Fruit fly (Drosophila melanogaster) whole organism, embryonic: ENCODE results near the gene CG4009.

Experiments used
- Atf-2 ChIP-seq: fragments of 200-800 bp; sonication (Bioruptor generic); optimal IDR thresholded peaks from 2 replicates; lab custom pipeline; 2016; ENCODE audit warnings: missing biosample characterization, missing genetic modification characterization
- BEAF-32 ChIP-seq: fragments of 200-800 bp; sonication (Bioruptor generic); optimal IDR thresholded peaks from 3 replicates; lab custom pipeline; 2017; ENCODE audit warnings: missing biosample characterization, missing genetic modification characterization, mild to moderate bottlenecking, moderate library complexity, missing genetic modification reagents
- CG10543 ChIP-seq: fragments of 200-800 bp; sonication (Bioruptor generic); optimal IDR thresholded peaks from 3 replicates; lab custom pipeline; 2017; ENCODE audit warnings: missing biosample characterization, mild to moderate bottlenecking, missing genetic modification characterization, moderate library complexity
- CG10654 ChIP-seq: fragments of 200-800 bp; sonication (Bioruptor generic); optimal IDR thresholded peaks from 2 replicates; lab custom pipeline; 2016; ENCODE audit warnings: missing biosample characterization, missing genetic modification characterization
- CG11456 ChIP-seq: fragments of 200-800 bp; sonication (Bioruptor generic); IDR thresholded peaks from 3 replicates; pipeline ENCODE4 v1.3.6; 2022; ENCODE audit warnings: missing biosample characterization, missing genetic modification characterization
- CG11695 ChIP-seq: fragments of 200-800 bp; sonication (Bioruptor generic); IDR thresholded peaks from 3 replicates; pipeline ENCODE4 v1.3.6; 2022; ENCODE audit warnings: missing biosample characterization, missing genetic modification characterization
- CG12299 ChIP-seq: fragments of 200-800 bp; sonication (Bioruptor generic); optimal IDR thresholded peaks from 2 replicates; lab custom pipeline; 2018; ENCODE audit warnings: missing biosample characterization, mild to moderate bottlenecking, missing genetic modification characterization
- CG12769 ChIP-seq: fragments of 200-800 bp; sonication (Bioruptor generic); optimal IDR thresholded peaks from 2 replicates; lab custom pipeline; 2019; ENCODE audit warnings: missing biosample characterization, mild to moderate bottlenecking, missing genetic modification characterization, moderate library complexity
- CG12942 ChIP-seq: fragments of 200-800 bp; sonication (Bioruptor generic); optimal IDR thresholded peaks from 3 replicates; lab custom pipeline; 2016; ENCODE audit warnings: missing biosample characterization, missing genetic modification characterization
- CG13123 ChIP-seq: fragments of 200-800 bp; sonication (Bioruptor generic); optimal IDR thresholded peaks from 2 replicates; lab custom pipeline; 2016; ENCODE audit warnings: missing biosample characterization, missing genetic modification characterization
- CG13624 ChIP-seq: fragments of 200-800 bp; sonication (Bioruptor generic); optimal IDR thresholded peaks from 2 replicates; lab custom pipeline; 2016; ENCODE audit warnings: missing biosample characterization, missing genetic modification characterization
- CG15011 ChIP-seq: fragments of 200-800 bp; sonication (Bioruptor generic); optimal IDR thresholded peaks from 3 replicates; lab custom pipeline; 2018; ENCODE audit warnings: missing biosample characterization, mild to moderate bottlenecking, missing genetic modification characterization
- CG16813 ChIP-seq: fragments of 200-800 bp; sonication (Bioruptor generic); IDR thresholded peaks from 3 replicates; pipeline ENCODE4 v1.3.6; 2022; ENCODE audit warnings: missing biosample characterization, missing genetic modification characterization; ENCODE audit not compliant: partially characterized antibody
- CG17802 ChIP-seq: fragments of 200-800 bp; sonication (Bioruptor generic); optimal IDR thresholded peaks from 2 replicates; lab custom pipeline; 2018; ENCODE audit warnings: missing biosample characterization, mild to moderate bottlenecking, missing genetic modification characterization, moderate library complexity
- CG17829 ChIP-seq: fragments of 200-800 bp; optimal IDR thresholded peaks from 2 replicates; lab custom pipeline; 2019; ENCODE audit warnings: missing biosample characterization, mild to moderate bottlenecking, missing genetic modification characterization, moderate library complexity
- CG17912 ChIP-seq: fragments of 200-800 bp; sonication (Bioruptor generic); optimal IDR thresholded peaks from 2 replicates; lab custom pipeline; 2018; ENCODE audit warnings: missing biosample characterization, mild to moderate bottlenecking, missing genetic modification characterization
- CG30431 ChIP-seq: fragments of 200-800 bp; sonication (Bioruptor generic); optimal IDR thresholded peaks from 2 replicates; lab custom pipeline; 2017; ENCODE audit warnings: missing biosample characterization, missing genetic modification characterization
- CG34422 ChIP-seq: fragments of 200-800 bp; sonication (Bioruptor generic); IDR thresholded peaks from 3 replicates; pipeline ENCODE4 v1.3.6; 2022; ENCODE audit warnings: missing biosample characterization, missing genetic modification characterization
- CG4328 ChIP-seq: fragments of 200-800 bp; sonication (Bioruptor generic); optimal IDR thresholded peaks from 3 replicates; lab custom pipeline; 2017; ENCODE audit warnings: missing biosample characterization, missing genetic modification reagents, missing genetic modification characterization
- CG5180 ChIP-seq: fragments of 200-800 bp; sonication (Bioruptor generic); optimal IDR thresholded peaks from 3 replicates; lab custom pipeline; 2017; ENCODE audit warnings: missing biosample characterization, missing genetic modification characterization, mild to moderate bottlenecking, moderate library complexity, missing genetic modification reagents
- CG6813 ChIP-seq: fragments of 200-800 bp; sonication (Bioruptor generic); optimal IDR thresholded peaks from 2 replicates; lab custom pipeline; 2017; ENCODE audit warnings: missing biosample characterization, missing genetic modification characterization, mild to moderate bottlenecking, moderate library complexity, missing genetic modification reagents
- CG7556 ChIP-seq: fragments of 200-800 bp; sonication (Bioruptor generic); optimal IDR thresholded peaks from 2 replicates; lab custom pipeline; 2017; ENCODE audit warnings: missing biosample characterization, mild to moderate bottlenecking, missing genetic modification characterization
- CG9876 ChIP-seq: fragments of 200-800 bp; sonication (Bioruptor generic); optimal IDR thresholded peaks from 2 replicates; lab custom pipeline; 2016; ENCODE audit warnings: missing biosample characterization, missing genetic modification characterization
- Camta ChIP-seq: fragments of 200-800 bp; sonication (Bioruptor generic); optimal IDR thresholded peaks from 2 replicates; lab custom pipeline; 2016; ENCODE audit warnings: missing biosample characterization, missing genetic modification characterization
- Dek ChIP-seq: fragments of 200-800 bp; sonication (Bioruptor generic); optimal IDR thresholded peaks from 3 replicates; lab custom pipeline; 2019; ENCODE audit warnings: missing biosample characterization, mild to moderate bottlenecking, missing genetic modification characterization, moderate library complexity
- Fer3 ChIP-seq: fragments of 200-800 bp; sonication (Bioruptor generic); optimal IDR thresholded peaks from 2 replicates; lab custom pipeline; 2018; ENCODE audit warnings: missing biosample characterization, mild to moderate bottlenecking, missing genetic modification characterization, moderate library complexity
- HLH4C ChIP-seq: fragments of 200-800 bp; sonication (Bioruptor generic); IDR thresholded peaks from 3 replicates; pipeline ENCODE4 v1.3.6; 2022; ENCODE audit warnings: missing biosample characterization, missing genetic modification characterization; ENCODE audit not compliant: partially characterized antibody
- MESR4 ChIP-seq: fragments of 200-800 bp; sonication (Bioruptor generic); optimal IDR thresholded peaks from 2 replicates; lab custom pipeline; 2018; ENCODE audit warnings: missing biosample characterization, mild to moderate bottlenecking, missing genetic modification characterization, moderate library complexity
- Nf-YB ChIP-seq: fragments of 200-800 bp; sonication (Bioruptor generic); optimal IDR thresholded peaks from 3 replicates; lab custom pipeline; 2019; ENCODE audit warnings: missing biosample characterization, mild to moderate bottlenecking, missing genetic modification characterization, moderate library complexity
- Rfx ChIP-seq: fragments of 200-800 bp; sonication (Bioruptor generic); IDR thresholded peaks from 2 replicates; pipeline ENCODE4 v1.3.6; 2022; ENCODE audit warnings: missing biosample characterization, missing genetic modification characterization
- Sry-δ ChIP-seq: fragments of 200-800 bp; sonication (Bioruptor generic); optimal IDR thresholded peaks from 2 replicates; lab custom pipeline; 2016; ENCODE audit warnings: missing biosample characterization, missing genetic modification characterization
- aop ChIP-seq: fragments of 200-800 bp; sonication (Bioruptor generic); IDR thresholded peaks from 2 replicates; pipeline ENCODE4 v1.3.6; 2022; ENCODE audit warnings: missing biosample characterization, missing genetic modification characterization
- ase ChIP-seq: fragments of 200-800 bp; sonication (Bioruptor generic); IDR thresholded peaks from 3 replicates; pipeline ENCODE4 v1.3.6; 2022; ENCODE audit warnings: missing biosample characterization, missing genetic modification characterization
- ash1 ChIP-seq: fragments of 200-800 bp; sonication (Bioruptor generic); optimal IDR thresholded peaks from 2 replicates; lab custom pipeline; 2018; ENCODE audit warnings: missing biosample characterization, mild to moderate bottlenecking, missing genetic modification characterization
- az2 ChIP-seq: fragments of 200-800 bp; sonication (Bioruptor generic); optimal IDR thresholded peaks from 3 replicates; lab custom pipeline; 2016; ENCODE audit warnings: missing biosample characterization, missing genetic modification characterization
- btn ChIP-seq: fragments of 200-800 bp; sonication (Bioruptor generic); optimal IDR thresholded peaks from 2 replicates; lab custom pipeline; 2016; ENCODE audit warnings: missing biosample characterization, missing genetic modification characterization
- cato ChIP-seq: fragments of 200-800 bp; sonication (Bioruptor generic); optimal IDR thresholded peaks from 2 replicates; lab custom pipeline; 2016; ENCODE audit warnings: missing biosample characterization, missing genetic modification characterization, borderline replicate concordance
- chn ChIP-seq: fragments of 200-800 bp; sonication (Bioruptor generic); optimal IDR thresholded peaks from 2 replicates; lab custom pipeline; 2016; ENCODE audit warnings: missing biosample characterization, missing genetic modification characterization
- ci ChIP-seq: fragments of 200-800 bp; sonication (Bioruptor generic); IDR thresholded peaks from 3 replicates; pipeline ENCODE4 v1.3.6; 2022; ENCODE audit warnings: missing biosample characterization, missing genetic modification characterization
- dan ChIP-seq: fragments of 200-800 bp; sonication (Bioruptor generic); IDR thresholded peaks from 2 replicates; pipeline ENCODE4 v1.3.6; 2022; ENCODE audit warnings: missing biosample characterization, missing genetic modification characterization
- ewg ChIP-seq: fragments of 200-800 bp; sonication (Bioruptor generic); optimal IDR thresholded peaks from 3 replicates; lab custom pipeline; 2017; ENCODE audit warnings: mild to moderate bottlenecking, missing biosample characterization, missing genetic modification reagents, missing genetic modification characterization
- eyg ChIP-seq: fragments of 200-800 bp; sonication (Bioruptor generic); optimal IDR thresholded peaks from 3 replicates; lab custom pipeline; 2016; ENCODE audit warnings: missing biosample characterization, missing genetic modification characterization
- gsb ChIP-seq: fragments of 200-800 bp; sonication (Bioruptor generic); IDR thresholded peaks from 2 replicates; pipeline ENCODE4 v1.3.6; 2022; ENCODE audit warnings: missing biosample characterization, missing genetic modification characterization
- lilli ChIP-seq: fragments of 200-800 bp; sonication (Bioruptor generic); optimal IDR thresholded peaks from 3 replicates; lab custom pipeline; 2016; ENCODE audit warnings: missing biosample characterization, missing genetic modification characterization
- psq ChIP-seq: fragments of 200-800 bp; sonication (Bioruptor generic); optimal IDR thresholded peaks from 2 replicates; lab custom pipeline; 2017; ENCODE audit warnings: missing biosample characterization, missing genetic modification characterization
- ro ChIP-seq: fragments of 200-800 bp; sonication (Bioruptor generic); IDR thresholded peaks from 2 replicates; pipeline ENCODE4 v1.3.6; 2022; ENCODE audit warnings: missing biosample characterization, missing genetic modification characterization
- slou ChIP-seq: fragments of 200-800 bp; sonication (Bioruptor generic); optimal IDR thresholded peaks from 3 replicates; lab custom pipeline; 2016; ENCODE audit warnings: missing biosample characterization, missing genetic modification characterization
- ssp ChIP-seq: fragments of 200-800 bp; sonication (Bioruptor generic); IDR thresholded peaks from 2 replicates; pipeline ENCODE4 v1.3.6; 2022; ENCODE audit warnings: missing biosample characterization, missing genetic modification characterization
- tap ChIP-seq: fragments of 200-800 bp; optimal IDR thresholded peaks from 3 replicates; lab custom pipeline; 2019; ENCODE audit warnings: missing biosample characterization, mild to moderate bottlenecking, missing genetic modification characterization, moderate library complexity

CG4009 gene

DNA sequence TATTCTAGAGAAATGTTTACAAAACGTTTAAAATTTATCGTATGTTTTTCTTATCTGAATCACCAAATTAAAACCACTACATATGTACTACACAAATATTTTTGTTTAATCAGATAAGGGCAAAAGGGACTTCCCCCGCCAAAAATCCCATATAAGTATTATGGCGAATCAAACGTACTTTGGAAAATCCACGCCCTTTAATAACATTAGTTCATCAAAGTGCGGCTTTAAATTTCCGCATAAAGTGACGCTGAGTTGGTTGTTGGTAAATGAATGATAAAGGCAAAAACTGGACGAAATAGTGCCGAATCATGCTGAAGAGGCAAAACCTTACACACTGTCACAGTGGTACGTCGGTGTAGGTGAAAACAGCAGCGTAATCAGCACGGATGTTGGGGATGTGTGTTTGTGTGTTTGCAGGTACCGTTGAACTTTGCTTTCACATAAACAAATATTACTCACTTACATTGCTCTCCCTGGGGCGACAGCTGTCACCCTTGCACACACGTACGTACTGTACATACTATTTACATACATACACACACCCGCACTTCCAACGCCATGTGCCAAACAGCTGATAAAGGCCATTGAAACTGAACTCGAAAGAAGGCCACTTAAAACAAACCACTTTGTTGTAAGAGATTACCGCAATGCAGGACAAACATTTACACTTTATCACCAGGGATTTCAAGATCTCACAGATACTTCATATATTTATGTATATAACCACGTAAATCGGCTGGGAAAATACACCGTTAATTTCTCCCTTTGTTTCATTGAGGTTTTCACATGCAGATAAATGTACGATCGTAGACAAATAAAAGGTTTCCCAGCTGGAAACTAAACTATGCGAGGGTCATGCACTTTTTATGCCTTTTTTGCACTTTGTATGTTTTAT is 43.4 kb upstream of the CG4009 start (continued):
- no peak for TF ChIP-seq CG17829 (tag; lab: Kevin White, UChicago)
- TF ChIP-seq CG13624 (GFP tag; lab: Kevin White, UChicago), result no peak
- peak; percentile 26 for TF ChIP-seq CG15011 (GFP tag; lab: Kevin White, UChicago)
- TF ChIP-seq lilli (GFP tag; lab: Kevin White, UChicago), result no peak
- no peak for TF ChIP-seq ro
- TF ChIP-seq Nf-YB, result no peak
- TF ChIP-seq Rfx (GFP tag; lab: Robert Waterston, UW), result peak; percentile 35; the same call in 1 of the 2 replicates
- TF ChIP-seq CG10543 (GFP tag; lab: Kevin White, UChicago), result peak; percentile 32
- no peak for TF ChIP-seq psq (GFP tag; lab: Kevin White, UChicago)
- no peak for TF ChIP-seq cato (GFP tag; lab: Kevin White, UChicago)
- no peak for TF ChIP-seq Atf-2 (GFP tag; lab: Kevin White, UChicago)
- TF ChIP-seq CG12299 (tag; lab: Kevin White, UChicago), result peak; percentile 60
- no peak for TF ChIP-seq slou (GFP tag; lab: Kevin White, UChicago)
- TF ChIP-seq aop (GFP tag; lab: Robert Waterston, UW), result no peak
- no peak for TF ChIP-seq CG12942
- TF ChIP-seq ssp (GFP tag; lab: Robert Waterston, UW), result no peak
- TF ChIP-seq CG9876 (GFP tag; lab: Kevin White, UChicago), result no peak
- no peak for TF ChIP-seq btn (GFP tag; lab: Kevin White, UChicago)
- no peak for TF ChIP-seq chn (GFP tag; lab: Kevin White, UChicago)
- TF ChIP-seq BEAF-32, result no peak
- TF ChIP-seq CG16813 (GFP tag; lab: Robert Waterston, UW), result no peak
- TF ChIP-seq Camta (GFP tag; lab: Kevin White, UChicago), result no peak
- TF ChIP-seq CG11456, result no peak
- no peak for TF ChIP-seq CG11695 (GFP tag; lab: Robert Waterston, UW)
- no peak for TF ChIP-seq Fer3 (tag; lab: Kevin White, UChicago)
- no peak for TF ChIP-seq dan
- TF ChIP-seq CG6813 (GFP tag; lab: Kevin White, UChicago), result peak; percentile 63
- no peak for TF ChIP-seq CG17802
- TF ChIP-seq CG34422 (GFP tag; lab: Robert Waterston, UW), result peak; percentile 57; the same call in 1 of the 3 replicates
- no peak for TF ChIP-seq CG17912 (GFP tag; lab: Kevin White, UChicago)
- TF ChIP-seq CG12769 (tag; lab: Kevin White, UChicago), result peak; percentile 69
- no peak for TF ChIP-seq ase (GFP tag; lab: Robert Waterston, UW)
- TF ChIP-seq CG5180 (GFP tag; lab: Kevin White, UChicago), result peak; percentile 51
- no peak for TF ChIP-seq az2 (GFP tag; lab: Kevin White, UChicago)
- TF ChIP-seq eyg, result no peak
- TF ChIP-seq ci (GFP tag; lab: Robert Waterston, UW), result peak; percentile 55; the same call in 1 of the 3 replicates
- no peak for TF ChIP-seq Sry-δ
- peak; percentile 1 for TF ChIP-seq CG7556 (GFP tag; lab: Kevin White, UChicago)
- no peak for TF ChIP-seq CG13123
- no peak for TF ChIP-seq tap
- peak; percentile 7 for TF ChIP-seq MESR4 (GFP tag; lab: Kevin White, UChicago)
- no peak for TF ChIP-seq HLH4C (GFP tag; lab: Robert Waterston, UW)
- peak; percentile 34 for TF ChIP-seq CG4328
- no peak for TF ChIP-seq CG30431 (GFP tag; lab: Kevin White, UChicago)
- peak; percentile 11 for TF ChIP-seq ash1 (GFP tag; lab: Kevin White, UChicago)
- no peak for TF ChIP-seq ewg
- no peak for TF ChIP-seq CG10654 (GFP tag; lab: Kevin White, UChicago)
- TF ChIP-seq Dek (tag; lab: Kevin White, UChicago), result no peak
- no peak for TF ChIP-seq gsb (GFP tag; lab: Robert Waterston, UW)
